Worm (Caenorhabditis elegans) whole organism, early embryonic: ENCODE measurements around the gene F35E8.2.

Experiments
- F13C5.2 ChIP-seq: sonication (generic microtip); optimal IDR thresholded peaks from 2 replicates; lab custom pipeline; 2017; ENCODE audit warnings: mild to moderate bottlenecking, missing genetic modification characterization, inconsistent platforms, missing compliant biosample characterization
- aly-1 ChIP-seq: sonication (generic microtip); optimal IDR thresholded peaks from 2 replicates; lab custom pipeline; 2016; ENCODE audit warnings: missing genetic modification characterization, missing compliant biosample characterization
- ama-1 ChIP-seq: fragments of 150-350 bp; optimal IDR thresholded peaks from 2 replicates; lab custom pipeline; 2014
- ceh-36 ChIP-seq: sonication (generic microtip); optimal IDR thresholded peaks from 2 replicates; lab custom pipeline; 2016; ENCODE audit warnings: missing genetic modification characterization, inconsistent platforms, missing compliant biosample characterization
- ets-7 ChIP-seq: sonication (generic microtip); optimal IDR thresholded peaks from 2 replicates; lab custom pipeline; 2016; ENCODE audit warnings: missing genotype, missing genetic modification characterization, missing compliant biosample characterization
- flt-1 ChIP-seq: fragments of 200-800 bp; sonication (Bioruptor generic); IDR thresholded peaks from 2 replicates; pipeline ENCODE4 v1.3.6; 2022; ENCODE audit warnings: missing genetic modification characterization, missing compliant biosample characterization
- hmbx-1 ChIP-seq: sonication (generic microtip); optimal IDR thresholded peaks from 2 replicates; lab custom pipeline; 2016; ENCODE audit warnings: mild to moderate bottlenecking, missing genetic modification characterization, missing compliant biosample characterization
- hmg-4 ChIP-seq: fragments of 200-800 bp; sonication (Bioruptor generic); optimal IDR thresholded peaks from 2 replicates; lab custom pipeline; 2018; ENCODE audit warnings: mild to moderate bottlenecking, missing genetic modification characterization, missing compliant biosample characterization
- hnd-1 ChIP-seq: sonication (generic microtip); optimal IDR thresholded peaks from 2 replicates; lab custom pipeline; 2016; ENCODE audit warnings: missing genetic modification characterization, missing compliant biosample characterization
- pes-1 ChIP-seq: fragments of 200-800 bp; sonication (Bioruptor generic); IDR thresholded peaks from 2 replicates; pipeline ENCODE4 v1.3.6; 2022; ENCODE audit warnings: missing genetic modification reagents, missing genetic modification characterization, missing compliant biosample characterization
- scrt-1 ChIP-seq: fragments of 200-800 bp; sonication (Bioruptor generic); IDR thresholded peaks from 2 replicates; pipeline ENCODE4 v1.3.6; 2022; ENCODE audit warnings: missing genetic modification characterization, missing compliant biosample characterization
- sea-1 ChIP-seq: fragments of 200-800 bp; sonication (Bioruptor generic); conservative IDR thresholded peaks from 2 replicates; pipeline ENCODE4 v1.3.6; 2022; ENCODE audit warnings: missing genetic modification characterization, missing compliant biosample characterization
- tbx-11 ChIP-seq: fragments of 200-800 bp; sonication (Bioruptor generic); IDR thresholded peaks from 2 replicates; pipeline ENCODE4 v1.3.6; 2022; ENCODE audit warnings: missing genetic modification characterization, missing compliant biosample characterization
- tbx-37 ChIP-seq: fragments of 200-800 bp; sonication (Bioruptor generic); conservative IDR thresholded peaks from 2 replicates; pipeline ENCODE4 v1.3.6; 2022; ENCODE audit warnings: missing genetic modification reagents, missing genetic modification characterization, missing compliant biosample characterization

DNA sequence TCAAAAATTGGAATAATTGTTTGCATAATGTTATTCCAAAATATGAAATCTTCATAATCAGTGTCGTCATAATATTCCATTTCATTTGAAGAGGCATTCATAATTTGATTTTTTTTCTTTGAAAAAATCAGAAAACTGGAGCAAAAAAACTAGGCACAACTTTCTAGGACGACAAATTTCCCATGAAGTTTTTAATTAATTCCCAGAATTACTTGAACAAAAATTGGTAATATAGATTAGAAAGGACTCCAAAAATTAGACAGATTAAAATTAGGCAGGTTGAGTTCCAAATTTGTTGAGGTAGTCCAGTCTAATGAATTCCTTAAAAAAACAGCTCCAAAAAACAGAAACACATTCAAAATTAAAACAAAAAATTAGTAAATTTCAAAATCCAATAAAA is 49.5 kb downstream of the F35E8.2 start, which contains the start of gene srw-57:
- TF ChIP-seq ama-1 (lab: Kevin White, UChicago) = no peak
- TF ChIP-seq ets-7 (tag; lab: Kevin White, UChicago) = no peak
- TF ChIP-seq tbx-37 (GFP tag; lab: Robert Waterston, UW) = no peak
- no peak for TF ChIP-seq hnd-1
- TF ChIP-seq ceh-36 = no peak
- TF ChIP-seq tbx-11 = no peak
- no peak for TF ChIP-seq F13C5.2 (tag; lab: Kevin White, UChicago)
- TF ChIP-seq aly-1 (tag; lab: Kevin White, UChicago) = no peak
- no peak for TF ChIP-seq sea-1 (GFP tag; lab: Robert Waterston, UW)
- TF ChIP-seq pes-1 (GFP tag; lab: Robert Waterston, UW) = no peak
- no peak for TF ChIP-seq flt-1
- no peak for TF ChIP-seq hmg-4 (GFP tag; lab: Kevin White, UChicago)
- no peak for TF ChIP-seq hmbx-1 (tag; lab: Kevin White, UChicago)
- no peak for TF ChIP-seq scrt-1
